Worm (Caenorhabditis elegans) whole organism, mixed stage, embryonic: Measurements from ENCODE around the gene cyp-13A3.

Experiments used
- M03D4.4 ChIP-seq: sonication (generic microtip); optimal IDR thresholded peaks from 2 replicates; lab custom pipeline; 2017; ENCODE audit warnings: mild to moderate bottlenecking, missing genetic modification characterization, missing compliant biosample characterization
- blmp-1 ChIP-seq: fragments of 150-350 bp; optimal IDR thresholded peaks from 2 replicates; lab custom pipeline; 2014; ENCODE audit warnings: missing biosample characterization, missing genetic modification characterization
- ceh-39 ChIP-seq: fragments of 150-350 bp; optimal IDR thresholded peaks from 2 replicates; lab custom pipeline; 2014; ENCODE audit warnings: missing biosample characterization, missing genetic modification characterization
- ceh-43 ChIP-seq: fragments of 200-800 bp; sonication (Bioruptor generic); optimal IDR thresholded peaks from 2 replicates; lab custom pipeline; 2018; ENCODE audit warnings: mild to moderate bottlenecking, missing genetic modification characterization, moderate library complexity, missing compliant biosample characterization
- ceh-83 ChIP-seq: fragments of 200-800 bp; sonication (Bioruptor generic); optimal IDR thresholded peaks from 2 replicates; lab custom pipeline; 2018; ENCODE audit warnings: mild to moderate bottlenecking, missing genetic modification characterization, missing compliant biosample characterization
- ces-1 ChIP-seq: fragments of 150-350 bp; optimal IDR thresholded peaks from 2 replicates; lab custom pipeline; 2014; ENCODE audit warnings: missing biosample characterization, missing genetic modification reagents, missing genetic modification characterization
- cnd-1 ChIP-seq: fragments of 200-800 bp; sonication (Bioruptor generic); optimal IDR thresholded peaks from 2 replicates; lab custom pipeline; 2018; ENCODE audit warnings: mild to moderate bottlenecking, missing genetic modification characterization, missing compliant biosample characterization
- drap-1 ChIP-seq: fragments of 200-800 bp; sonication (Bioruptor generic); optimal IDR thresholded peaks from 3 replicates; lab custom pipeline; 2018; ENCODE audit warnings: mild to moderate bottlenecking, missing genetic modification characterization, missing compliant biosample characterization
- elt-1 ChIP-seq: sonication (generic microtip); optimal IDR thresholded peaks from 2 replicates; lab custom pipeline; 2017; ENCODE audit warnings: missing genetic modification characterization, mild to moderate bottlenecking, missing compliant biosample characterization, antibody characterized with exemption, moderate library complexity, borderline replicate concordance; ENCODE audit not compliant: insufficient read depth
- elt-3 ChIP-seq: fragments of 150-350 bp; optimal IDR thresholded peaks from 2 replicates; lab custom pipeline; 2014; ENCODE audit warnings: missing biosample characterization, missing genetic modification characterization
- ham-2 ChIP-seq: fragments of 200-800 bp; sonication (Bioruptor generic); optimal IDR thresholded peaks from 2 replicates; lab custom pipeline; 2018; ENCODE audit warnings: mild to moderate bottlenecking, missing genetic modification characterization, missing compliant biosample characterization
- hlh-1 ChIP-seq: fragments of 150-350 bp; optimal IDR thresholded peaks from 2 replicates; lab custom pipeline; 2014; ENCODE audit warnings: missing biosample characterization, missing genetic modification reagents, missing genetic modification characterization
- lin-13 ChIP-seq: fragments of 150-350 bp; optimal IDR thresholded peaks from 2 replicates; lab custom pipeline; 2014; ENCODE audit warnings: missing biosample characterization, missing genetic modification characterization
- lin-32 ChIP-seq: fragments of 200-800 bp; sonication (Bioruptor generic); optimal IDR thresholded peaks from 2 replicates; lab custom pipeline; 2018; ENCODE audit warnings: mild to moderate bottlenecking, missing genetic modification characterization, missing compliant biosample characterization
- lsy-2 ChIP-seq: fragments of 150-350 bp; optimal IDR thresholded peaks from 2 replicates; lab custom pipeline; 2014; ENCODE audit warnings: missing biosample characterization, missing genetic modification characterization
- mab-5 ChIP-seq: fragments of 150-350 bp; optimal IDR thresholded peaks from 2 replicates; lab custom pipeline; 2014; ENCODE audit warnings: missing biosample characterization, missing genetic modification characterization
- mep-1 ChIP-seq: fragments of 150-350 bp; optimal IDR thresholded peaks from 2 replicates; lab custom pipeline; 2017; ENCODE audit warnings: missing biosample characterization, missing genetic modification reagents, missing genetic modification characterization, inconsistent platforms
- nhr-12 ChIP-seq: fragments of 150-350 bp; optimal IDR thresholded peaks from 2 replicates; lab custom pipeline; 2014; ENCODE audit warnings: missing biosample characterization, missing genetic modification characterization
- nhr-2 ChIP-seq: fragments of 150-350 bp; optimal IDR thresholded peaks from 2 replicates; lab custom pipeline; 2014; ENCODE audit warnings: missing biosample characterization, missing genetic modification characterization
- nhr-28 ChIP-seq: fragments of 150-350 bp; optimal IDR thresholded peaks from 2 replicates; lab custom pipeline; 2014; ENCODE audit warnings: missing biosample characterization, missing genetic modification characterization
- nhr-76 ChIP-seq: sonication (generic microtip); optimal IDR thresholded peaks from 2 replicates; lab custom pipeline; 2017; ENCODE audit warnings: missing biosample characterization, missing genetic modification characterization
- pha-4 ChIP-seq: fragments of 150-350 bp; optimal IDR thresholded peaks from 2 replicates; lab custom pipeline; 2018; ENCODE audit warnings: missing biosample characterization, missing genetic modification reagents, missing genetic modification characterization
- sem-2 ChIP-seq: fragments of 200-800 bp; sonication (Bioruptor generic); optimal IDR thresholded peaks from 2 replicates; lab custom pipeline; 2018; ENCODE audit warnings: mild to moderate bottlenecking, missing genetic modification characterization, missing compliant biosample characterization
- snpc-4 ChIP-seq: fragments of 150-350 bp; optimal IDR thresholded peaks from 2 replicates; lab custom pipeline; 2014; ENCODE audit warnings: missing biosample characterization, missing genetic modification characterization
- sptf-1 ChIP-seq: sonication (generic microtip); optimal IDR thresholded peaks from 2 replicates; lab custom pipeline; 2017; ENCODE audit warnings: mild to moderate bottlenecking, missing genetic modification characterization, moderate library complexity, missing compliant biosample characterization
- tbx-8 ChIP-seq: fragments of 200-800 bp; sonication (Bioruptor generic); optimal IDR thresholded peaks from 2 replicates; lab custom pipeline; 2018; ENCODE audit warnings: mild to moderate bottlenecking, missing genetic modification characterization, moderate library complexity, missing compliant biosample characterization
- unc-120 ChIP-seq: sonication (generic microtip); optimal IDR thresholded peaks from 2 replicates; lab custom pipeline; 2017; ENCODE audit warnings: missing genetic modification characterization, missing compliant biosample characterization; ENCODE audit not compliant: poor library complexity, severe bottlenecking
- unc-39 ChIP-seq: fragments of 150-350 bp; optimal IDR thresholded peaks from 2 replicates; lab custom pipeline; 2014; ENCODE audit warnings: missing biosample characterization, missing genetic modification characterization
- unc-62 ChIP-seq: fragments of 150-350 bp; optimal IDR thresholded peaks from 2 replicates; lab custom pipeline; 2014; ENCODE audit warnings: missing biosample characterization, missing genetic modification reagents, missing genetic modification characterization
- zip-8 ChIP-seq: fragments of 150-350 bp; optimal IDR thresholded peaks from 2 replicates; lab custom pipeline; 2014; ENCODE audit warnings: missing biosample characterization, missing genetic modification characterization
- ztf-11 ChIP-seq: fragments of 150-350 bp; optimal IDR thresholded peaks from 2 replicates; lab custom pipeline; 2014; ENCODE audit warnings: missing biosample characterization, missing genetic modification characterization

The cyp-13A3 gene

DNA sequence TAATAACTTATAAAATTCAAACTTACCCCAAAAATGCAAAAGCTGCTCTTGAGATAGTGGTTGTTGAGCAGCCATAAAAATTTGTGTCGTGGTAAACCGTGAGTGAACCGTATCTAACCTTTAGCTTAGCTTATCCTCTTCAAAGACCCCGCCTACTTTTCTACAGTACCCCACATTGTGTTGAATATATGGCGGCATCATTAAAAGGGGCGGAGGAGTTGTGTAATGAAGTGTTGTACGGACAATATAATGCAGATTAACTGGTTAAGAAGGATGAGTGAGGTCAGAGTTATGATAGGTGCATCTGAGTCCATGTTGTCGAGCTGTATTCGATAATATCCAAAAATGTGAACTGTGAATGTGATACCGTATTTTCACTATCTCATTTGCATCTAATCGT lies 34.8 kb upstream of the cyp-13A3 start, which contains the start of gene eyg-1:
eyg-1 (minus strand) TSS at position 101 of the 400 bp plus-strand sequence.
- TF ChIP-seq nhr-76 (tag; lab: Kevin White, UChicago) = no peak
- no peak for TF ChIP-seq elt-1 (tag; lab: Kevin White, UChicago)
- peak; percentile 22 for TF ChIP-seq nhr-2 (tag; lab: Kevin White, UChicago)
- no peak for TF ChIP-seq cnd-1 (tag; lab: Kevin White, UChicago)
- TF ChIP-seq unc-120 = no peak
- no peak for TF ChIP-seq ceh-39 (tag; lab: Kevin White, UChicago)
- TF ChIP-seq mep-1 (tag; lab: Kevin White, UChicago) = no peak

DNA sequence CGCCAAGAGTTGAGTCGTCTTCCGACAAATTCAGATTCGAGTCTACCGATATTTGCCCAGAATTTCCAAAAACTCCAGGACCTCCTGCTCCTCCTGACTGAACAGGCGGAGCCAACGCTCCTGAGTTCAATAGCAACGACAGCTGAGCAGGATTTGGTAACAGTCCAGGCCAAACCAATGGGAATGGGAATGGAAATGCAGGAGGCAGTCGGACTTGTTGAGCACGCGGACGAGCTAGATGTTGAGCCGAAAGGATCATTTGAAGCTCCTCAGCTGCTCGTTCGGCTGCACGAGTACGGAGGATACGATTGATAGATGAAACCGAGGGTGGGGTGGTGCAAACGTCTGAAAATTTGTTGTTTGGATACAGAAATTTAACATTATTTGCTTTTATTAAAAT lies 33.8 kb upstream of the cyp-13A3 start:
- TF ChIP-seq sem-2 (GFP tag; lab: Kevin White, UChicago) (no peak), blmp-1 (tag; lab: Kevin White, UChicago) (no peak)

- TF ChIP-seq drap-1 (no peak), ces-1 (GFP tag; lab: Kevin White, UChicago) (no peak), lin-32 (no peak), nhr-12 (tag; lab: Kevin White, UChicago) (no peak), unc-62 (no peak)
- TF ChIP-seq, all 35 proteins: peak for 0
Observed at ce11 chrII:9807519-9807972, 14.4 kb upstream of the cyp-13A3 start, which contains the start of gene cyp-13A8. TSS of gene cyp-13A8 (minus strand) at chrII:9807569.

- TF ChIP-seq ztf-11 (tag; lab: Kevin White, UChicago) (no peak), pha-4 (tag; lab: Kevin White, UChicago) (no peak), nhr-28 (tag; lab: Kevin White, UChicago) (no peak), ceh-83 (GFP tag; lab: Kevin White, UChicago) (no peak), sptf-1 (tag; lab: Kevin White, UChicago) (no peak), lsy-2 (tag; lab: Kevin White, UChicago) (no peak), mep-1 (tag; lab: Kevin White, UChicago) (no peak), nhr-2 (tag; lab: Kevin White, UChicago) (no peak), snpc-4 (tag; lab: Kevin White, UChicago) (no peak), hlh-1 (tag; lab: Kevin White, UChicago) (no peak), unc-39 (no peak), lin-13 (tag; lab: Kevin White, UChicago) (no peak), tbx-8 (no peak)
Observed at ce11 chrII:9803320-9803719, 10.2 kb upstream of the cyp-13A3 start, which contains the start of gene cyp-13A7. TSS of gene cyp-13A7 (plus strand) at chrII:9803620.

DNA sequence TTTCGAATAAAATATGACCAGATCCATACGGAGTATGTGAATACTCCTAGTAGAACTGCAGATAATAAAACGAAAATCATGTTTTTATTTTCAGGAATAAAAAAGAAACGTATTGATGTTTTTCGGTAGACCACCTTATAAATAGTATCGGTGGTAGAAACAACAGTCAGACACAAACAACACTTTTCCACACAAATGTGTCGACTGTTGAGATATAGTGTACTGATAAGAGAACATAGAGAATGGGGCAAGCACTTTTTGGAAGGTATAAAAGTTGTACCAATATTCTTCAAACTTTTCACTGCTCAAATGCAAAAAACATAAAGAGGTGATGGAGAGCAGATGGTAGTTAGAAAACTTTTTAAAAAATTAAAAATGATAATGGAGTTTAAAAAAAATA lies 9.5 kb upstream of the cyp-13A3 start, which contains the start of gene cyp-13A6:
cyp-13A6 (minus strand) TSS at position 180 of the 400 bp plus-strand sequence.
- TF ChIP-seq snpc-4 (tag; lab: Kevin White, UChicago) (no peak), hlh-1 (tag; lab: Kevin White, UChicago) (no peak), blmp-1 (tag; lab: Kevin White, UChicago) (no peak), ceh-43 (no peak), zip-8 (tag; lab: Kevin White, UChicago) (no peak), lin-13 (tag; lab: Kevin White, UChicago) (no peak), ces-1 (GFP tag; lab: Kevin White, UChicago) (no peak), mep-1 (tag; lab: Kevin White, UChicago) (no peak), lin-32 (no peak), mab-5 (no peak), nhr-12 (tag; lab: Kevin White, UChicago) (no peak), elt-1 (tag; lab: Kevin White, UChicago) (no peak), elt-3 (tag; lab: Kevin White, UChicago) (no peak), ceh-83 (GFP tag; lab: Kevin White, UChicago) (no peak), M03D4.4 (tag; lab: Kevin White, UChicago) (no peak)

DNA sequence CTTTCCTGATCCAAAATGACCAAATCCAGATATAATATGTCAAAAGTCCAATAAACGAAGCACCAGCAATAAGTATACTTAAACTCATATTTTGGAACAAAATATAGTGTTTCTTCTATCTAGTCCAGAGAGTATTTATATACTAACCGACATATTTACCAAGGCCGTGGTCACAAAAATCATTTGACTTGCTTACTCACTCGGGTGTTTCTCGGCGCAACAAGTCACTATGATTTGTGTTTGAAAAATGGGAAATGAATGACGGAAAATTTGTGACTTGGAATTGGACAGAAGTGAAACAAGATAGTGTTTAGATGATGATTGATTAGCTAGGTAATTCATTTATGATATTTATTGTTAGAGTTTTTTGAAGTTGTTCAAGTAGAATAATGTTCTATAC lies 7.2 kb upstream of the cyp-13A3 start, which contains the start of gene cyp-13A5:
cyp-13A5 (minus strand) TSS at position 112 of the 400 bp plus-strand sequence.
- TF ChIP-seq ces-1 (GFP tag; lab: Kevin White, UChicago) = no peak
- TF ChIP-seq M03D4.4 (tag; lab: Kevin White, UChicago) = no peak
- no peak for TF ChIP-seq sptf-1 (tag; lab: Kevin White, UChicago)
- TF ChIP-seq unc-120 = no peak
- no peak for TF ChIP-seq lsy-2 (tag; lab: Kevin White, UChicago)
- no peak for TF ChIP-seq lin-32
- TF ChIP-seq zip-8 (tag; lab: Kevin White, UChicago) = no peak
- no peak for TF ChIP-seq ham-2 (GFP tag; lab: Kevin White, UChicago)
- TF ChIP-seq unc-39 = no peak
- TF ChIP-seq elt-1 (tag; lab: Kevin White, UChicago) = no peak
- TF ChIP-seq cnd-1 (tag; lab: Kevin White, UChicago) = no peak
